Fruit fly (Drosophila melanogaster) whole organism, embryonic: ENCODE measurements around the gene Mur2B.

ENCODE experiments used
- Atf6 ChIP-seq: fragments of 200-800 bp; sonication (Bioruptor generic); IDR thresholded peaks from 2 replicates; pipeline ENCODE4 v1.3.6; 2022; ENCODE audit warnings: missing biosample characterization, missing genetic modification characterization
- CG10274 ChIP-seq: fragments of 200-800 bp; sonication (Bioruptor generic); optimal IDR thresholded peaks from 3 replicates; lab custom pipeline; 2017; ENCODE audit warnings: missing biosample characterization, mild to moderate bottlenecking, missing genetic modification characterization
- CG11723 ChIP-seq: fragments of 200-800 bp; sonication (Bioruptor generic); optimal IDR thresholded peaks from 2 replicates; lab custom pipeline; 2017; ENCODE audit warnings: missing biosample characterization, mild to moderate bottlenecking, missing genetic modification characterization
- CG12744 ChIP-seq: fragments of 200-800 bp; sonication (Bioruptor generic); optimal IDR thresholded peaks from 2 replicates; lab custom pipeline; 2016; ENCODE audit warnings: missing biosample characterization, missing genetic modification characterization
- CG12769 ChIP-seq: fragments of 200-800 bp; sonication (Bioruptor generic); optimal IDR thresholded peaks from 2 replicates; lab custom pipeline; 2019; ENCODE audit warnings: missing biosample characterization, mild to moderate bottlenecking, missing genetic modification characterization, moderate library complexity
- CG13624 ChIP-seq: fragments of 200-800 bp; sonication (Bioruptor generic); optimal IDR thresholded peaks from 2 replicates; lab custom pipeline; 2016; ENCODE audit warnings: missing biosample characterization, missing genetic modification characterization
- CG15479 ChIP-seq: fragments of 200-800 bp; sonication (Bioruptor generic); optimal IDR thresholded peaks from 3 replicates; lab custom pipeline; 2019; ENCODE audit warnings: missing biosample characterization, mild to moderate bottlenecking, missing genetic modification characterization, moderate library complexity
- CG16813 ChIP-seq: fragments of 200-800 bp; sonication (Bioruptor generic); IDR thresholded peaks from 3 replicates; pipeline ENCODE4 v1.3.6; 2022; ENCODE audit warnings: missing biosample characterization, missing genetic modification characterization; ENCODE audit not compliant: partially characterized antibody
- CG17328 ChIP-seq: fragments of 200-800 bp; sonication (Bioruptor generic); IDR thresholded peaks from 2 replicates; pipeline ENCODE4 v1.3.6; 2022; ENCODE audit warnings: missing biosample characterization, missing genetic modification characterization
- CG17829 ChIP-seq: fragments of 200-800 bp; optimal IDR thresholded peaks from 2 replicates; lab custom pipeline; 2019; ENCODE audit warnings: missing biosample characterization, mild to moderate bottlenecking, missing genetic modification characterization, moderate library complexity
- CG30020 ChIP-seq: fragments of 200-800 bp; optimal IDR thresholded peaks from 2 replicates; lab custom pipeline; 2019; ENCODE audit warnings: missing biosample characterization, mild to moderate bottlenecking, missing genetic modification characterization, moderate library complexity
- CG31365 ChIP-seq: fragments of 200-800 bp; sonication (Bioruptor generic); optimal IDR thresholded peaks from 2 replicates; lab custom pipeline; 2018; ENCODE audit warnings: missing biosample characterization, mild to moderate bottlenecking, missing genetic modification characterization
- CG34224 ChIP-seq: fragments of 200-800 bp; sonication (Bioruptor generic); IDR thresholded peaks from 3 replicates; pipeline ENCODE4 v1.3.6; 2022; ENCODE audit warnings: missing biosample characterization, missing genetic modification characterization; ENCODE audit not compliant: partially characterized antibody
- CG4282 ChIP-seq: fragments of 200-800 bp; sonication (Bioruptor generic); optimal IDR thresholded peaks from 2 replicates; lab custom pipeline; 2016; ENCODE audit warnings: missing biosample characterization, missing genetic modification characterization
- CG4424 ChIP-seq: fragments of 200-800 bp; sonication (Bioruptor generic); optimal IDR thresholded peaks from 3 replicates; lab custom pipeline; 2016; ENCODE audit warnings: missing biosample characterization, missing genetic modification characterization
- CG5953 ChIP-seq: fragments of 200-800 bp; sonication (Bioruptor generic); IDR thresholded peaks from 2 replicates; pipeline ENCODE4 v1.3.6; 2022; ENCODE audit warnings: missing biosample characterization, missing genetic modification characterization
- CG7786 ChIP-seq: fragments of 200-800 bp; sonication (Bioruptor generic); optimal IDR thresholded peaks from 2 replicates; lab custom pipeline; 2016; ENCODE audit warnings: missing biosample characterization, missing genetic modification characterization
- CG7987 ChIP-seq: fragments of 200-800 bp; sonication (Bioruptor generic); optimal IDR thresholded peaks from 2 replicates; lab custom pipeline; 2018; ENCODE audit warnings: missing biosample characterization, mild to moderate bottlenecking, missing genetic modification characterization, moderate library complexity
- CG8089 ChIP-seq: fragments of 200-800 bp; sonication (Bioruptor generic); optimal IDR thresholded peaks from 3 replicates; lab custom pipeline; 2016; ENCODE audit warnings: missing biosample characterization, missing genetic modification characterization
- CG9817 ChIP-seq: fragments of 200-800 bp; sonication (Bioruptor generic); optimal IDR thresholded peaks from 2 replicates; lab custom pipeline; 2018; ENCODE audit warnings: missing biosample characterization, mild to moderate bottlenecking, missing genetic modification characterization, moderate library complexity
- CrebB ChIP-seq: fragments of 200-800 bp; sonication (Bioruptor generic); optimal IDR thresholded peaks from 3 replicates; lab custom pipeline; 2018; ENCODE audit warnings: missing biosample characterization, mild to moderate bottlenecking, missing genetic modification characterization
- E2f2 ChIP-seq: fragments of 200-800 bp; sonication (Bioruptor generic); IDR thresholded peaks from 2 replicates; pipeline ENCODE4 v1.3.6; 2022; ENCODE audit warnings: missing biosample characterization, missing genetic modification characterization
- Elba2 ChIP-seq: fragments of 200-800 bp; sonication (Bioruptor generic); optimal IDR thresholded peaks from 3 replicates; lab custom pipeline; 2016; ENCODE audit warnings: missing biosample characterization, missing genetic modification characterization
- GATAe ChIP-seq: fragments of 200-800 bp; sonication (Bioruptor generic); conservative IDR thresholded peaks from 2 replicates; pipeline ENCODE4 v1.3.6; 2022; ENCODE audit warnings: missing biosample characterization, missing genetic modification characterization
- H15 ChIP-seq: fragments of 200-800 bp; sonication (Bioruptor generic); IDR thresholded peaks from 3 replicates; pipeline ENCODE4 v1.3.6; 2022; ENCODE audit warnings: missing biosample characterization, missing genetic modification characterization
- HLH4C ChIP-seq: fragments of 200-800 bp; sonication (Bioruptor generic); IDR thresholded peaks from 3 replicates; pipeline ENCODE4 v1.3.6; 2022; ENCODE audit warnings: missing biosample characterization, missing genetic modification characterization; ENCODE audit not compliant: partially characterized antibody
- Oaz ChIP-seq: fragments of 200-800 bp; sonication (Bioruptor generic); IDR thresholded peaks from 2 replicates; pipeline ENCODE4 v1.3.6; 2022; ENCODE audit warnings: missing biosample characterization, missing genetic modification characterization
- Side ChIP-seq: fragments of 200-800 bp; sonication (Bioruptor generic); optimal IDR thresholded peaks from 2 replicates; lab custom pipeline; 2016; ENCODE audit warnings: missing biosample characterization, missing genetic modification characterization
- TFAM ChIP-seq: fragments of 200-800 bp; sonication (Bioruptor generic); optimal IDR thresholded peaks from 2 replicates; lab custom pipeline; 2017; ENCODE audit warnings: missing biosample characterization, missing genetic modification characterization, inconsistent platforms
- abd-A ChIP-seq: fragments of 200-800 bp; sonication (Bioruptor generic); optimal IDR thresholded peaks from 3 replicates; lab custom pipeline; 2019; ENCODE audit warnings: missing biosample characterization, mild to moderate bottlenecking, missing genetic modification characterization, moderate library complexity
- btn ChIP-seq: fragments of 200-800 bp; sonication (Bioruptor generic); optimal IDR thresholded peaks from 2 replicates; lab custom pipeline; 2016; ENCODE audit warnings: missing biosample characterization, missing genetic modification characterization
- crc ChIP-seq: fragments of 200-800 bp; sonication (Bioruptor generic); optimal IDR thresholded peaks from 2 replicates; lab custom pipeline; 2016; ENCODE audit warnings: missing biosample characterization, missing genetic modification characterization
- dmrt11E ChIP-seq: fragments of 200-800 bp; sonication (Bioruptor generic); optimal IDR thresholded peaks from 3 replicates; lab custom pipeline; 2018; ENCODE audit warnings: missing biosample characterization, mild to moderate bottlenecking, missing genetic modification characterization, moderate library complexity
- dpn ChIP-seq, 2 experiments: fragments of 200-800 bp; sonication (Bioruptor generic); optimal IDR thresholded peaks; 3 replicates each; lab custom pipeline; 2016; ENCODE audit warnings: missing biosample characterization in 2 of 2, missing genetic modification characterization in 2 of 2
- fd102C ChIP-seq: fragments of 200-800 bp; sonication (Bioruptor generic); optimal IDR thresholded peaks from 2 replicates; lab custom pipeline; 2018; ENCODE audit warnings: missing biosample characterization, mild to moderate bottlenecking, missing genetic modification characterization, moderate library complexity
- gfzf ChIP-seq: fragments of 200-800 bp; sonication (Bioruptor generic); optimal IDR thresholded peaks from 2 replicates; lab custom pipeline; 2016; ENCODE audit warnings: missing biosample characterization, mild to moderate bottlenecking, missing genetic modification characterization, moderate library complexity
- kah ChIP-seq: fragments of 200-800 bp; sonication (Bioruptor generic); optimal IDR thresholded peaks from 2 replicates; lab custom pipeline; 2018; ENCODE audit warnings: missing biosample characterization, mild to moderate bottlenecking, missing genetic modification characterization
- klu ChIP-seq: fragments of 200-800 bp; sonication (Bioruptor generic); IDR thresholded peaks from 2 replicates; pipeline ENCODE4 v1.3.6; 2022; ENCODE audit warnings: missing biosample characterization, missing genetic modification characterization
- onecut ChIP-seq: fragments of 200-800 bp; sonication (Bioruptor generic); IDR thresholded peaks from 2 replicates; pipeline ENCODE4 v1.3.6; 2022; ENCODE audit warnings: missing biosample characterization, missing genetic modification characterization
- pan ChIP-seq, 4 experiments: fragments of >200 bp in 3 of 4; fragments of 200-800 bp in 1 of 4; sonication (Bioruptor generic) in 1 of 4; optimal IDR thresholded peaks in 3 of 4; IDR thresholded peaks in 1 of 4; 2 replicates each; pipeline versions ENCODE4 v1.3.6 to Lab custom; 2017 to 2022; ENCODE audit warnings: missing biosample characterization in 2 of 4, missing genetic modification characterization in 2 of 4, mixed read lengths in 1 of 4
- pnt ChIP-seq: fragments of 200-800 bp; sonication (Bioruptor generic); optimal IDR thresholded peaks from 3 replicates; lab custom pipeline; 2016; ENCODE audit warnings: missing biosample characterization, missing genetic modification characterization
- repo ChIP-seq: fragments of 200-800 bp; sonication (Bioruptor generic); optimal IDR thresholded peaks from 2 replicates; lab custom pipeline; 2016; ENCODE audit warnings: missing biosample characterization, missing genetic modification characterization
- sim ChIP-seq: fragments of 200-800 bp; sonication (Bioruptor generic); IDR thresholded peaks from 2 replicates; pipeline ENCODE4 v1.3.6; 2022; ENCODE audit warnings: missing biosample characterization, missing genetic modification characterization
- stwl ChIP-seq: fragments of 200-800 bp; sonication (Bioruptor generic); optimal IDR thresholded peaks from 3 replicates; lab custom pipeline; 2018; ENCODE audit warnings: missing biosample characterization, mild to moderate bottlenecking, missing genetic modification characterization, moderate library complexity
- tgo ChIP-seq: fragments of 200-800 bp; sonication (Bioruptor generic); IDR thresholded peaks from 3 replicates; pipeline ENCODE4 v1.3.6; 2022; ENCODE audit warnings: missing biosample characterization, missing genetic modification characterization
- trem ChIP-seq: fragments of 200-800 bp; optimal IDR thresholded peaks from 3 replicates; lab custom pipeline; 2019; ENCODE audit warnings: missing biosample characterization, mild to moderate bottlenecking, missing genetic modification characterization, moderate library complexity
- unpg ChIP-seq: fragments of 200-800 bp; sonication (Bioruptor generic); optimal IDR thresholded peaks from 3 replicates; lab custom pipeline; 2018; ENCODE audit warnings: missing biosample characterization, mild to moderate bottlenecking, missing genetic modification characterization, moderate library complexity
- zen2 ChIP-seq: fragments of 200-800 bp; sonication (Bioruptor generic); IDR thresholded peaks from 3 replicates; pipeline ENCODE4 v1.3.6; 2022; ENCODE audit warnings: missing biosample characterization, missing genetic modification characterization; ENCODE audit not compliant: partially characterized antibody
- zfh2 ChIP-seq: fragments of 200-800 bp; sonication (Bioruptor generic); optimal IDR thresholded peaks from 2 replicates; lab custom pipeline; 2016; ENCODE audit warnings: missing biosample characterization, missing genetic modification characterization

The Mur2B gene

dm6 chrX:1478276-1479122 lies 190.1 kb downstream of the Mur2B start, which contains the start of gene rush (continued):
- TF ChIP-seq gfzf (GFP tag; lab: Kevin White, UChicago): peak; percentile 85
- no peak for TF ChIP-seq klu (GFP tag; lab: Robert Waterston, UW)
- TF ChIP-seq CG12744 (GFP tag; lab: Kevin White, UChicago): no peak
- no peak for TF ChIP-seq pan (optimal IDR thresholded peaks at IDR 0.05; lab: Kevin White, UChicago)
- no peak for TF ChIP-seq pan (GFP tag; optimal IDR thresholded peaks at IDR 0.05 in 1 of 2, IDR thresholded peaks at IDR 0.05 in 1 of 2)
- TF ChIP-seq tgo (GFP tag; lab: Robert Waterston, UW): no peak
- TF ChIP-seq CG30020 (tag; lab: Kevin White, UChicago): no peak
- TF ChIP-seq btn (GFP tag; lab: Kevin White, UChicago): no peak
- TF ChIP-seq stwl (tag; lab: Kevin White, UChicago): peak; percentile 27
- TF ChIP-seq CG10274: no peak
- TF ChIP-seq CG9817 (tag; lab: Kevin White, UChicago): peak; percentile 35
- no peak for TF ChIP-seq GATAe (GFP tag; lab: Robert Waterston, UW)
- no peak for TF ChIP-seq onecut (GFP tag; lab: Robert Waterston, UW)
- TF ChIP-seq CG17829 (tag; lab: Kevin White, UChicago): peak; percentile 49
- no peak for TF ChIP-seq zen2
- TF ChIP-seq repo (GFP tag; lab: Kevin White, UChicago): no peak
- TF ChIP-seq CG13624: peak; percentile 3
- no peak for TF ChIP-seq CrebB (tag; lab: Kevin White, UChicago)
- TF ChIP-seq E2f2: peak; percentile 73
- TF ChIP-seq HLH4C (GFP tag; lab: Robert Waterston, UW): no peak
- TF ChIP-seq CG7987 (GFP tag; lab: Kevin White, UChicago): no peak
- TF ChIP-seq Oaz (GFP tag; lab: Robert Waterston, UW): no peak
- TF ChIP-seq kah (GFP tag; lab: Kevin White, UChicago): no peak
- TF ChIP-seq H15 (GFP tag; lab: Robert Waterston, UW): no peak
- TF ChIP-seq abd-A (tag; lab: Kevin White, UChicago): no peak
- no peak for TF ChIP-seq crc (GFP tag; lab: Kevin White, UChicago)
- TF ChIP-seq CG7786 (GFP tag; lab: Kevin White, UChicago): peak; percentile 57
- no peak for TF ChIP-seq CG5953 (GFP tag; lab: Robert Waterston, UW)
- TF ChIP-seq CG12769 (tag; lab: Kevin White, UChicago): peak; percentile 12
- TF ChIP-seq CG4282 (GFP tag; lab: Kevin White, UChicago): no peak
- TF ChIP-seq Atf6 (GFP tag; lab: Robert Waterston, UW): no peak
- TF ChIP-seq CG16813 (GFP tag; lab: Robert Waterston, UW): no peak; the same call in 1 of the 3 replicates
- no peak for TF ChIP-seq fd102C
- no peak for TF ChIP-seq Elba2 (GFP tag; lab: Kevin White, UChicago)
- TF ChIP-seq TFAM (GFP tag; lab: Kevin White, UChicago): no peak
- TF ChIP-seq CG11723: peak; percentile 6
- no peak for TF ChIP-seq CG17328 (GFP tag; lab: Robert Waterston, UW)
- TF ChIP-seq CG4424: peak; percentile 22
- TF ChIP-seq zfh2 (GFP tag; lab: Kevin White, UChicago): peak; percentile 63
- TF ChIP-seq unpg (GFP tag; lab: Kevin White, UChicago): peak; percentile 11
- TF ChIP-seq dmrt11E (tag; lab: Kevin White, UChicago): no peak
- TF ChIP-seq trem (tag; lab: Kevin White, UChicago): peak; percentile 5
- no peak for TF ChIP-seq CG8089
- no peak for TF ChIP-seq CG31365
- TF ChIP-seq CG15479 (GFP tag; lab: Kevin White, UChicago): no peak
- TF ChIP-seq pnt (GFP tag; lab: Kevin White, UChicago): peak; percentile 24
- TF ChIP-seq dpn (GFP tag; optimal IDR thresholded peaks at IDR 0.05; lab: Kevin White, UChicago): peak; percentile 13 to 27
- TF ChIP-seq CG34224 (GFP tag; lab: Robert Waterston, UW): no peak
- no peak for TF ChIP-seq sim (GFP tag; lab: Robert Waterston, UW)
- TF ChIP-seq Side (GFP tag; lab: Kevin White, UChicago): no peak
